Worm (Caenorhabditis elegans): Measurements from ENCODE around the gene clec-73.

ce11 chrIV:3995384-3995783, 39.4 kb upstream of the clec-73 start, which contains the start of gene F47C12.7:
- TF ChIP-seq nhr-11 (tag; optimal IDR thresholded peaks at IDR 0.05) (no peak), fkh-10 (GFP tag; optimal IDR thresholded peaks at IDR 0.05) (no peak), pqm-1 (tag; optimal IDR thresholded peaks at IDR 0.05) (no peak)
